Worm (Caenorhabditis elegans) whole organism, L4 larva: Measurements from ENCODE around the gene Y116A8C.25.

ENCODE experiments used
- F26F4.8 ChIP-seq: fragments of 200-800 bp; sonication (Bioruptor generic); conservative IDR thresholded peaks from 2 replicates; pipeline ENCODE4 v1.3.6; 2022; ENCODE audit warnings: missing genetic modification characterization, missing compliant biosample characterization
- daf-12 ChIP-seq: fragments of 150-350 bp; optimal IDR thresholded peaks from 2 replicates; lab custom pipeline; 2014; ENCODE audit warnings: missing biosample characterization, missing genetic modification reagents, missing genetic modification characterization
- dpl-1 ChIP-seq: fragments of 150-350 bp; optimal IDR thresholded peaks from 2 replicates; lab custom pipeline; 2014; ENCODE audit warnings: missing biosample characterization, missing genetic modification reagents, missing genetic modification characterization
- fos-1 ChIP-seq: fragments of 150-350 bp; optimal IDR thresholded peaks from 2 replicates; lab custom pipeline; 2014; ENCODE audit warnings: missing biosample characterization, missing genetic modification characterization
- nhr-11 ChIP-seq: fragments of 150-350 bp; optimal IDR thresholded peaks from 2 replicates; lab custom pipeline; 2014; ENCODE audit warnings: missing biosample characterization, missing genetic modification characterization
- nhr-237 ChIP-seq: sonication (generic microtip); optimal IDR thresholded peaks from 2 replicates; lab custom pipeline; 2017; ENCODE audit warnings: missing biosample characterization, missing genetic modification characterization
- pha-4 ChIP-seq, 2 experiments: fragments of 150-350 bp in 1 of 2; fragments of 200-800 bp in 1 of 2; sonication (Bioruptor generic) in 1 of 2; IDR thresholded peaks in 1 of 2; optimal IDR thresholded peaks in 1 of 2; 2 replicates each; pipeline versions ENCODE4 v1.3.6 to Lab custom; 2014 to 2022; ENCODE audit warnings: missing genetic modification characterization in 2 of 2, missing genetic modification reagents in 2 of 2, missing biosample characterization in 1 of 2, missing compliant biosample characterization in 1 of 2
- skn-1 ChIP-seq: fragments of 150-350 bp; optimal IDR thresholded peaks from 2 replicates; lab custom pipeline; 2014; ENCODE audit warnings: missing biosample characterization, missing genetic modification characterization
- snpc-4 ChIP-seq: fragments of 150-350 bp; optimal IDR thresholded peaks from 2 replicates; lab custom pipeline; 2014; ENCODE audit warnings: missing biosample characterization, missing genetic modification characterization
- spr-1 ChIP-seq: sonication (generic microtip); optimal IDR thresholded peaks from 2 replicates; lab custom pipeline; 2016; ENCODE audit warnings: mild to moderate bottlenecking, missing genetic modification characterization, missing compliant biosample characterization
- vab-7 ChIP-seq: fragments of 200-800 bp; sonication (Bioruptor generic); IDR thresholded peaks from 2 replicates; pipeline ENCODE4 v1.3.6; 2022; ENCODE audit warnings: missing genetic modification reagents, missing genetic modification characterization, missing compliant biosample characterization
- ztf-11 ChIP-seq: fragments of 150-350 bp; optimal IDR thresholded peaks from 2 replicates; lab custom pipeline; 2014; ENCODE audit warnings: missing biosample characterization, missing genetic modification characterization

- TF ChIP-seq skn-1 (no peak), pha-4 (GFP tag; IDR thresholded peaks at IDR 0.05; lab: Robert Waterston, UW) (no peak), pha-4 (tag; optimal IDR thresholded peaks at IDR 0.05; lab: Kevin White, UChicago) (no peak), nhr-11 (no peak), fos-1 (tag; lab: Kevin White, UChicago) (no peak), nhr-237 (tag; lab: Kevin White, UChicago) (no peak), daf-12 (tag; lab: Kevin White, UChicago) (no peak), F26F4.8 (GFP tag; lab: Robert Waterston, UW) (no peak), ztf-11 (tag; lab: Kevin White, UChicago) (no peak), vab-7 (GFP tag; lab: Robert Waterston, UW) (no peak), snpc-4 (tag; lab: Kevin White, UChicago) (no peak), spr-1 (tag; lab: Kevin White, UChicago) (no peak), dpl-1 (GFP tag; lab: Kevin White, UChicago) (no peak)
Observed at ce11 chrIV:17100628-17101338, 22.2 kb upstream of the Y116A8C.25 start.
